Worm (Caenorhabditis elegans): ENCODE results near the gene fil-2.

- TF ChIP-seq ces-1 (GFP tag; optimal IDR thresholded peaks at IDR 0.05), result no peak
- no peak for TF ChIP-seq nhr-28 (tag; optimal IDR thresholded peaks at IDR 0.05)
- TF ChIP-seq nhr-12 (tag; optimal IDR thresholded peaks at IDR 0.05), result no peak
- no peak for TF ChIP-seq snpc-4 (tag; optimal IDR thresholded peaks at IDR 0.05)
- no peak for TF ChIP-seq pha-4 (tag; optimal IDR thresholded peaks at IDR 0.05)
- no peak for TF ChIP-seq nhr-237 (tag; optimal IDR thresholded peaks at IDR 0.05)
- no peak for TF ChIP-seq mep-1 (tag; optimal IDR thresholded peaks at IDR 0.05)
- TF ChIP-seq unc-62 (GFP tag; optimal IDR thresholded peaks at IDR 0.05), result no peak
- TF ChIP-seq unc-39 (tag; optimal IDR thresholded peaks at IDR 0.05), result no peak
- TF ChIP-seq elt-3 (tag; optimal IDR thresholded peaks at IDR 0.05), result no peak
Observed at ce11 chrV:6276205-6276604, 2.6 kb upstream of the fil-2 start, which contains the start of gene F31F7.1.
